Worm (Caenorhabditis elegans) whole organism, dauer: ENCODE results near the gene sdc-2.

ENCODE experiments used
- unc-62 ChIP-seq: sonication (generic microtip); optimal IDR thresholded peaks from 2 replicates; lab custom pipeline; 2017; ENCODE audit warnings: missing biosample characterization, missing genetic modification reagents, missing genetic modification characterization

The sdc-2 gene

ce11 chrX:11522058-11522757 is at the start of gene sdc-2:
TSS of gene sdc-2 (plus strand) at chrX:11522707.
- TF ChIP-seq unc-62 (GFP tag; lab: Kevin White, UChicago): no peak

- no peak for TF ChIP-seq unc-62 (GFP tag; lab: Kevin White, UChicago)
These were observed 49.4 kb upstream of the sdc-2 start for ce11 chrX:11472953-11473671.

ce11 chrX:11474149-11474585 is 48.3 kb upstream of the sdc-2 start:
- TF ChIP-seq unc-62 (GFP tag; lab: Kevin White, UChicago): no peak

ce11 chrX:11474605-11475385 is 47.7 kb upstream of the sdc-2 start:
- no peak for TF ChIP-seq unc-62 (GFP tag; lab: Kevin White, UChicago)

- TF ChIP-seq unc-62 (GFP tag; lab: Kevin White, UChicago): no peak
These were observed 46.7 kb upstream of the sdc-2 start for ce11 chrX:11475780-11476179.

- no peak for TF ChIP-seq unc-62 (GFP tag; lab: Kevin White, UChicago)
These were observed 44.8 kb upstream of the sdc-2 start for ce11 chrX:11477748-11478147.

- TF ChIP-seq unc-62 (GFP tag; lab: Kevin White, UChicago): no peak
These were observed 43.7 kb upstream of the sdc-2 start for ce11 chrX:11478758-11479157.

- no peak for TF ChIP-seq unc-62 (GFP tag; lab: Kevin White, UChicago)
These were observed 43.1 kb upstream of the sdc-2 start for ce11 chrX:11479321-11479863.

ce11 chrX:11480032-11480431 is 42.5 kb upstream of the sdc-2 start:
- no peak for TF ChIP-seq unc-62 (GFP tag; lab: Kevin White, UChicago)

ce11 chrX:11480990-11481824 is 41.3 kb upstream of the sdc-2 start:
- no peak for TF ChIP-seq unc-62 (GFP tag; lab: Kevin White, UChicago)

ce11 chrX:11481825-11482093 is 40.7 kb upstream of the sdc-2 start:
- no peak for TF ChIP-seq unc-62 (GFP tag; lab: Kevin White, UChicago)

ce11 chrX:11482134-11482533 is 40.4 kb upstream of the sdc-2 start:
- TF ChIP-seq unc-62 (GFP tag; lab: Kevin White, UChicago): no peak

ce11 chrX:11482637-11483036 is 39.9 kb upstream of the sdc-2 start:
- TF ChIP-seq unc-62 (GFP tag; lab: Kevin White, UChicago): no peak

ce11 chrX:11484027-11484426 is 38.5 kb upstream of the sdc-2 start:
- TF ChIP-seq unc-62 (GFP tag; lab: Kevin White, UChicago): no peak

ce11 chrX:11487484-11487883 is 35.0 kb upstream of the sdc-2 start, which contains the start of gene spp-9:
TSS of gene spp-9 (plus strand) at chrX:11487784.
- no peak for TF ChIP-seq unc-62 (GFP tag; lab: Kevin White, UChicago)
